Worm (Caenorhabditis elegans) whole organism, young adult: ENCODE measurements around the gene ZK418.6.
A peak's percentile ranks its signal among the peaks of the same experiment; 100 is the strongest.

ENCODE experiments used
- F49E8.2 ChIP-seq: sonication (generic microtip); optimal IDR thresholded peaks from 3 replicates; lab custom pipeline; 2017; ENCODE audit warnings: missing genetic modification characterization, mild to moderate bottlenecking, missing compliant biosample characterization, antibody characterized with exemption, moderate library complexity; ENCODE audit not compliant: insufficient read depth
- akir-1 ChIP-seq: fragments of 200-800 bp; sonication (Bioruptor generic); optimal IDR thresholded peaks from 2 replicates; lab custom pipeline; 2018; ENCODE audit warnings: mild to moderate bottlenecking, missing genetic modification characterization, moderate library complexity, missing compliant biosample characterization
- fkh-3 ChIP-seq: sonication (generic microtip); optimal IDR thresholded peaks from 2 replicates; lab custom pipeline; 2016; ENCODE audit warnings: mild to moderate bottlenecking, missing genetic modification characterization, missing compliant biosample characterization
- lsy-27 ChIP-seq: sonication (generic microtip); optimal IDR thresholded peaks from 2 replicates; lab custom pipeline; 2017; ENCODE audit warnings: missing genetic modification characterization, mild to moderate bottlenecking, missing compliant biosample characterization, antibody characterized with exemption, missing genotype, borderline replicate concordance; ENCODE audit not compliant: insufficient read depth
- nfya-1 ChIP-seq: sonication (generic microtip); optimal IDR thresholded peaks from 2 replicates; lab custom pipeline; 2017; ENCODE audit warnings: antibody characterized with exemption, missing compliant biosample characterization, missing genetic modification characterization, borderline replicate concordance; ENCODE audit not compliant: insufficient read depth
- nhr-120 ChIP-seq: fragments of 200-800 bp; sonication (Bioruptor generic); IDR thresholded peaks from 2 replicates; pipeline ENCODE4 v1.3.6; 2022; ENCODE audit warnings: missing genetic modification characterization, missing compliant biosample characterization
- nhr-179 ChIP-seq: sonication (generic microtip); optimal IDR thresholded peaks from 2 replicates; lab custom pipeline; 2016; ENCODE audit warnings: mild to moderate bottlenecking, missing genetic modification characterization, missing compliant biosample characterization
- unc-62 ChIP-seq: fragments of 150-350 bp; optimal IDR thresholded peaks from 2 replicates; lab custom pipeline; 2014; ENCODE audit warnings: missing biosample characterization, missing genetic modification reagents, missing genetic modification characterization
- ztf-3 ChIP-seq: fragments of 200-800 bp; sonication (Bioruptor generic); optimal IDR thresholded peaks from 2 replicates; lab custom pipeline; 2018; ENCODE audit warnings: mild to moderate bottlenecking, missing genetic modification characterization, missing compliant biosample characterization
- ztf-6 ChIP-seq: fragments of 200-800 bp; sonication (Bioruptor generic); IDR thresholded peaks from 2 replicates; pipeline ENCODE4 v1.3.6; 2022; ENCODE audit warnings: missing genetic modification reagents, missing genetic modification characterization, missing compliant biosample characterization

- TF ChIP-seq lsy-27 (tag; lab: Kevin White, UChicago) (no peak), ztf-3 (GFP tag; lab: Kevin White, UChicago) (no peak), F49E8.2 (tag; lab: Kevin White, UChicago) (peak; percentile 36), unc-62 (GFP tag; lab: Kevin White, UChicago) (no peak), nfya-1 (tag; lab: Kevin White, UChicago) (no peak), nhr-179 (tag; lab: Kevin White, UChicago) (no peak), ztf-6 (GFP tag; lab: Robert Waterston, UW) (no peak), nhr-120 (no peak), fkh-3 (peak; percentile 11), akir-1 (GFP tag; lab: Kevin White, UChicago) (no peak)
These were observed 48.4 kb downstream of the ZK418.6 start for ce11 chrIII:7030044-7030804.
